Fruit fly (Drosophila melanogaster): ENCODE measurements around the gene CG1486.

CG1486 gene

dm6 chrX:21349800-21350309 lies 26.0 kb downstream of the CG1486 start, which contains the start of the genes peng and sol (continued):
- TF ChIP-seq Hsf (GFP tag; optimal IDR thresholded peaks at IDR 0.05) (peak; percentile 88), Elba2 (GFP tag; optimal IDR thresholded peaks at IDR 0.05) (peak; percentile 15), Hr78 (GFP tag; optimal IDR thresholded peaks at IDR 0.05) (no peak), lov (optimal IDR thresholded peaks at IDR 0.05) (no peak), lov (GFP tag; IDR thresholded peaks at IDR 0.05) (peak; percentile 49; the same call in 1 of the 3 replicates), Awh (GFP tag; IDR thresholded peaks at IDR 0.05) (no peak), CG7839 (tag; optimal IDR thresholded peaks at IDR 0.05) (peak; percentile 76), CG15269 (tag; optimal IDR thresholded peaks at IDR 0.05) (peak; percentile 68), yki (optimal IDR thresholded peaks at IDR 0.05) (no peak), CG2199 (GFP tag; IDR thresholded peaks at IDR 0.05) (no peak), ara (GFP tag; IDR thresholded peaks at IDR 0.05) (peak; percentile 48; the same call in 1 of the 2 replicates), HmgZ (tag; optimal IDR thresholded peaks at IDR 0.05) (peak; percentile 31), CG7372 (GFP tag; IDR thresholded peaks at IDR 0.05) (0 out of 2 replicates have a peak, but pooled peaks have one; percentile 31), Meics (GFP tag; optimal IDR thresholded peaks at IDR 0.05) (peak; percentile 72), sisA (GFP tag; IDR thresholded peaks at IDR 0.05) (peak; percentile 50; the same call in 1 of the 2 replicates), wdn (GFP tag; IDR thresholded peaks at IDR 0.05) (peak; percentile 56), lmd (GFP tag; IDR thresholded peaks at IDR 0.05) (peak; percentile 58), dysf (GFP tag; IDR thresholded peaks at IDR 0.05) (peak; percentile 56; the same call in 2 of the 3 replicates), esg (GFP tag; conservative IDR thresholded peaks at IDR 0.05) (peak; percentile 53), Dref (GFP tag; IDR thresholded peaks at IDR 0.05) (peak; percentile 31), CG4617 (GFP tag; optimal IDR thresholded peaks at IDR 0.05; ENCODE audit: borderline replicate concordance) (peak; percentile 48), CG3281 (GFP tag; optimal IDR thresholded peaks at IDR 0.05) (peak; percentile 71), CrebB (tag; optimal IDR thresholded peaks at IDR 0.05) (no peak), crc (GFP tag; optimal IDR thresholded peaks at IDR 0.05) (peak; percentile 45), ftz-f1 (GFP tag; optimal IDR thresholded peaks at IDR 0.05) (peak; percentile 49), BEAF-32 (GFP tag; optimal IDR thresholded peaks at IDR 0.05) (peak; percentile 44), CG6813 (GFP tag; optimal IDR thresholded peaks at IDR 0.05) (peak; percentile 30), fd102C (GFP tag; optimal IDR thresholded peaks at IDR 0.05) (no peak), CG10267 (tag; optimal IDR thresholded peaks at IDR 0.05) (peak; percentile 93), CG16779 (GFP tag; IDR thresholded peaks at IDR 0.05) (no peak), CG8924 (tag; optimal IDR thresholded peaks at IDR 0.05) (peak; percentile 46), ken (GFP tag; IDR thresholded peaks at IDR 0.05) (0 out of 3 replicates have a peak, but pooled peaks have one; percentile 38), ind (GFP tag; optimal IDR thresholded peaks at IDR 0.05) (peak; percentile 76), prd (optimal IDR thresholded peaks at IDR 0.05) (no peak), prd (GFP tag; IDR thresholded peaks at IDR 0.05) (peak; percentile 69; the same call in 2 of the 3 replicates), CG9215 (GFP tag; IDR thresholded peaks at IDR 0.05) (peak; percentile 57), CG16815 (GFP tag; optimal IDR thresholded peaks at IDR 0.05) (peak; percentile 77), gsb-n (tag; optimal IDR thresholded peaks at IDR 0.05) (no peak), Ets65A (GFP tag) (peak; percentile 96), CG14667 (GFP tag; IDR thresholded peaks at IDR 0.05) (no peak), GATAe (GFP tag; conservative IDR thresholded peaks at IDR 0.05) (no peak), Bteb2 (GFP tag; optimal IDR thresholded peaks at IDR 0.05) (peak; percentile 64), CG2202 (tag; optimal IDR thresholded peaks at IDR 0.05) (peak; percentile 34), E2f1 (GFP tag; IDR thresholded peaks at IDR 0.05) (peak; percentile 49; the same call in 1 of the 2 replicates), onecut (GFP tag; IDR thresholded peaks at IDR 0.05) (0 out of 2 replicates have a peak, but pooled peaks have one; percentile 24), Hr51 (GFP tag; optimal IDR thresholded peaks at IDR 0.05) (peak; percentile 16 to 74), CG9932 (GFP tag; IDR thresholded peaks at IDR 0.05) (peak; percentile 79), CG12659 (GFP tag; optimal IDR thresholded peaks at IDR 0.05) (peak; percentile 70), scrt (GFP tag; optimal IDR thresholded peaks at IDR 0.05) (peak; percentile 27), ssp (GFP tag; IDR thresholded peaks at IDR 0.05) (peak; percentile 51; the same call in 1 of the 2 replicates), bsh (GFP tag; optimal IDR thresholded peaks at IDR 0.05) (peak in 1 of 2 experiments; percentile 65)
